Worm (Caenorhabditis elegans): ENCODE data around the gene F36H5.8.

ce11 chrII:1784799-1785198 lies 34.3 kb upstream of the F36H5.8 start, which contains the start of gene C08F1.11:
- TF ChIP-seq lin-15B (tag; optimal IDR thresholded peaks at IDR 0.05) (no peak), nhr-77 (tag; optimal IDR thresholded peaks at IDR 0.05) (no peak), dpl-1 (GFP tag; optimal IDR thresholded peaks at IDR 0.05) (no peak), ceh-82 (tag; optimal IDR thresholded peaks at IDR 0.05) (no peak), skn-1 (tag; optimal IDR thresholded peaks at IDR 0.05) (no peak), mep-1 (tag; optimal IDR thresholded peaks at IDR 0.05) (no peak), unc-62 (GFP tag; optimal IDR thresholded peaks at IDR 0.05 in 1 of 2) (no peak), unc-62 (tag; optimal IDR thresholded peaks at IDR 0.05) (no peak), jun-1 (tag; optimal IDR thresholded peaks at IDR 0.05) (no peak), nhr-111 (GFP tag; optimal IDR thresholded peaks at IDR 0.05) (no peak), zag-1 (tag; optimal IDR thresholded peaks at IDR 0.05) (no peak)

Data from whole organism, L4 larva.